Worm (Caenorhabditis elegans) whole organism, L1 larva: ENCODE data around the gene Y43F8C.16.

ENCODE experiments used
- C16A3.4 ChIP-seq: fragments of 150-350 bp; optimal IDR thresholded peaks from 2 replicates; lab custom pipeline; 2014; ENCODE audit warnings: missing biosample characterization, missing genetic modification characterization
- C34B4.2 ChIP-seq: sonication (generic microtip); optimal IDR thresholded peaks from 2 replicates; lab custom pipeline; 2017; ENCODE audit warnings: mild to moderate bottlenecking, missing genetic modification characterization, missing compliant biosample characterization
- Y116A8C.19 ChIP-seq: sonication (generic microtip); optimal IDR thresholded peaks from 2 replicates; lab custom pipeline; 2016; ENCODE audit warnings: missing compliant biosample characterization, missing genetic modification characterization, borderline replicate concordance
- alr-1 ChIP-seq: fragments of 200-800 bp; sonication (Bioruptor generic); optimal IDR thresholded peaks from 2 replicates; lab custom pipeline; 2018; ENCODE audit warnings: borderline replicate concordance, mild to moderate bottlenecking, missing genetic modification characterization, missing compliant biosample characterization
- blmp-1 ChIP-seq: fragments of 150-350 bp; optimal IDR thresholded peaks from 2 replicates; lab custom pipeline; 2014; ENCODE audit warnings: missing biosample characterization, missing genetic modification characterization
- ceh-63 ChIP-seq: fragments of 200-800 bp; sonication (Bioruptor generic); optimal IDR thresholded peaks from 2 replicates; lab custom pipeline; 2018; ENCODE audit warnings: mild to moderate bottlenecking, missing genetic modification characterization, missing compliant biosample characterization
- ceh-82 ChIP-seq, 3 experiments: fragments of 150-350 bp in 1 of 3; sonication (generic microtip) in 2 of 3; optimal IDR thresholded peaks; 2 replicates each; lab custom pipeline; 2014 to 2017; ENCODE audit warnings: missing biosample characterization in 3 of 3, missing genetic modification characterization in 3 of 3
- ceh-90 ChIP-seq: sonication (generic microtip); optimal IDR thresholded peaks from 2 replicates; lab custom pipeline; 2016; ENCODE audit warnings: missing genetic modification characterization, missing compliant biosample characterization
- dpl-1 ChIP-seq, 3 experiments: fragments of 150-350 bp in 2 of 3; sonication (generic microtip) in 1 of 3; optimal IDR thresholded peaks; 2 replicates each; lab custom pipeline; 2014 to 2017; ENCODE audit warnings: missing biosample characterization in 3 of 3, missing genetic modification characterization in 3 of 3, missing genetic modification reagents in 3 of 3
- efl-1 ChIP-seq, 4 experiments: fragments of 150-350 bp; optimal IDR thresholded peaks in 3 of 4; peaks in 1 of 4; 1 replicate in 1 of 4; 2 replicates in 3 of 4; lab custom pipeline; 2014; ENCODE audit warnings: missing biosample characterization in 2 of 4, missing genetic modification characterization in 2 of 4, missing genetic modification reagents in 2 of 4
- efl-3 ChIP-seq: fragments of 200-800 bp; sonication (Bioruptor generic); optimal IDR thresholded peaks from 2 replicates; lab custom pipeline; 2018; ENCODE audit warnings: mild to moderate bottlenecking, missing genetic modification characterization, missing compliant biosample characterization
- egl-27 ChIP-seq, 2 experiments: fragments of 150-350 bp in 1 of 2; sonication (generic microtip); optimal IDR thresholded peaks; 3 replicates each; lab custom pipeline; 2017 to 2018; ENCODE audit warnings: missing biosample characterization in 2 of 2, missing genetic modification characterization in 2 of 2, missing genetic modification reagents in 2 of 2
- fkh-4 ChIP-seq: sonication (generic microtip); optimal IDR thresholded peaks from 2 replicates; lab custom pipeline; 2016; ENCODE audit warnings: missing compliant biosample characterization, missing genetic modification characterization, borderline replicate concordance
- hlh-17 ChIP-seq: fragments of 200-800 bp; sonication (Bioruptor generic); optimal IDR thresholded peaks from 2 replicates; lab custom pipeline; 2018; ENCODE audit warnings: missing genetic modification characterization, mild to moderate bottlenecking, missing compliant biosample characterization, moderate library complexity, borderline replicate concordance
- irx-1 ChIP-seq: sonication (generic microtip); optimal IDR thresholded peaks from 2 replicates; lab custom pipeline; 2016; ENCODE audit warnings: missing genetic modification characterization, missing compliant biosample characterization
- isw-1 ChIP-seq: fragments of 200-800 bp; sonication (Bioruptor generic); IDR thresholded peaks from 2 replicates; pipeline ENCODE4 v1.3.6; 2022; ENCODE audit warnings: missing genetic modification characterization, missing compliant biosample characterization
- jun-1 ChIP-seq: fragments of 150-350 bp; optimal IDR thresholded peaks from 2 replicates; lab custom pipeline; 2014; ENCODE audit warnings: missing biosample characterization, missing genetic modification reagents, missing genetic modification characterization
- lin-14 ChIP-seq: fragments of 200-800 bp; sonication (Bioruptor generic); optimal IDR thresholded peaks from 2 replicates; lab custom pipeline; 2018; ENCODE audit warnings: mild to moderate bottlenecking, missing genetic modification characterization, moderate library complexity, missing compliant biosample characterization
- lin-35 ChIP-seq, 2 experiments: fragments of 150-350 bp; optimal IDR thresholded peaks; 2 replicates each; lab custom pipeline; 2014; ENCODE audit warnings: missing biosample characterization in 2 of 2, missing genetic modification characterization in 2 of 2, missing genetic modification reagents in 2 of 2
- mdl-1 ChIP-seq, 2 experiments: fragments of 150-350 bp; optimal IDR thresholded peaks; 2 replicates each; lab custom pipeline; 2014 to 2017; ENCODE audit warnings: missing biosample characterization in 2 of 2, missing genetic modification characterization in 2 of 2, inconsistent platforms in 1 of 2
- mef-2 ChIP-seq: fragments of 150-350 bp; optimal IDR thresholded peaks from 2 replicates; lab custom pipeline; 2014; ENCODE audit warnings: missing biosample characterization, missing genetic modification characterization
- mep-1 ChIP-seq: fragments of 150-350 bp; optimal IDR thresholded peaks from 2 replicates; lab custom pipeline; 2014; ENCODE audit warnings: missing biosample characterization, missing genetic modification characterization
- nhr-12 ChIP-seq: sonication (generic microtip); optimal IDR thresholded peaks from 2 replicates; lab custom pipeline; 2017; ENCODE audit warnings: missing biosample characterization, missing genetic modification characterization
- nhr-47 ChIP-seq: sonication (generic microtip); optimal IDR thresholded peaks from 2 replicates; lab custom pipeline; 2016; ENCODE audit warnings: mild to moderate bottlenecking, missing genetic modification characterization, moderate library complexity, missing compliant biosample characterization
- nhr-77 ChIP-seq: fragments of 150-350 bp; optimal IDR thresholded peaks from 2 replicates; lab custom pipeline; 2014; ENCODE audit warnings: missing biosample characterization, missing genetic modification characterization
- nhr-84 ChIP-seq: sonication (generic microtip); optimal IDR thresholded peaks from 2 replicates; lab custom pipeline; 2017; ENCODE audit warnings: missing biosample characterization, missing genetic modification characterization
- nhr-90 ChIP-seq: sonication (generic microtip); optimal IDR thresholded peaks from 2 replicates; lab custom pipeline; 2016; ENCODE audit warnings: mild to moderate bottlenecking, missing genetic modification characterization, missing compliant biosample characterization; ENCODE audit not compliant: poor library complexity
- skn-1 ChIP-seq: fragments of 150-350 bp; optimal IDR thresholded peaks from 2 replicates; lab custom pipeline; 2014; ENCODE audit warnings: missing biosample characterization, missing genetic modification characterization
- sptf-1 ChIP-seq: fragments of 150-350 bp; optimal IDR thresholded peaks from 2 replicates; lab custom pipeline; 2014; ENCODE audit warnings: missing biosample characterization, missing genetic modification characterization
- swsn-7 ChIP-seq: sonication (generic microtip); optimal IDR thresholded peaks from 2 replicates; lab custom pipeline; 2016; ENCODE audit warnings: missing genetic modification characterization, missing compliant biosample characterization
- tbx-2 ChIP-seq: sonication (generic microtip); optimal IDR thresholded peaks from 2 replicates; lab custom pipeline; 2016; ENCODE audit warnings: missing genetic modification characterization, missing compliant biosample characterization
- unc-30 ChIP-seq: sonication (generic microtip); optimal IDR thresholded peaks from 2 replicates; lab custom pipeline; 2017; ENCODE audit warnings: missing biosample characterization, missing genetic modification characterization
- unc-86 ChIP-seq: sonication (generic microtip); optimal IDR thresholded peaks from 2 replicates; lab custom pipeline; 2016; ENCODE audit warnings: missing genetic modification characterization, missing compliant biosample characterization
- unc-98 ChIP-seq: fragments of 200-800 bp; sonication (Bioruptor generic); IDR thresholded peaks from 2 replicates; pipeline ENCODE4 v1.3.6; 2022; ENCODE audit warnings: missing genetic modification characterization, missing compliant biosample characterization
- vab-15 ChIP-seq: sonication (generic microtip); optimal IDR thresholded peaks from 2 replicates; lab custom pipeline; 2017; ENCODE audit warnings: missing genotype, mild to moderate bottlenecking, missing genetic modification characterization, missing compliant biosample characterization

The Y43F8C.16 gene

DNA sequence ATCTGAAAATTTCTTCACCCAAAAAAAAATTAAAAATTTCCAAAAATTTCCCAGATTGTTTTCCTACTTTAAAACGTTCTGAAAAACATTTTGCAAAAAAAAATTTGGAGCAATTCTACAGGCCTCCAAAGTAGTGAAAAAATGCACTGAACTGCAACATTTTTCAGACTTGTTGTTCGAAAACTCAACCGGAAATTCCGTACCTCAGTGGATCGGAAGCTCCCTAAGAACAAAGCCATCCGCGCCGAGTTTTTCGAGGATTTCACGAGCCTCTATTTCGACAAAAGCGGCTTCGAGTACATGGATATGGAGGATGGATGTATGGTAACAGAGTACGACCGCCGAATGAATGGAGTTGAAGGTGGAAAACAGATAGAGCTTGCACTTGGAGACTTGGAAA is 22.8 kb upstream of the Y43F8C.16 start, which contains the start of gene fbxa-131:
Gene fbxa-131, plus strand, starts transcription at position 301 of the 400 bp plus-strand sequence.
- TF ChIP-seq C34B4.2 (no peak), nhr-84 (tag; lab: Kevin White, UChicago) (no peak), lin-35 (GFP tag; optimal IDR thresholded peaks at IDR 0.05; lab: Kevin White, UChicago) (no peak), jun-1 (no peak), nhr-90 (tag; lab: Kevin White, UChicago) (no peak), egl-27 (tag; optimal IDR thresholded peaks at IDR 0.05; lab: Kevin White, UChicago) (no peak), vab-15 (no peak), lin-14 (GFP tag; lab: Kevin White, UChicago) (no peak), ceh-63 (GFP tag; lab: Kevin White, UChicago) (no peak), C16A3.4 (no peak), nhr-12 (no peak), mdl-1 (tag; optimal IDR thresholded peaks at IDR 0.05; lab: Kevin White, UChicago) (no peak), ceh-82 (tag; optimal IDR thresholded peaks at IDR 0.05; lab: Kevin White, UChicago) (no peak), Y116A8C.19 (tag; lab: Kevin White, UChicago) (no peak), skn-1 (no peak), unc-30 (no peak), unc-86 (tag; lab: Kevin White, UChicago) (no peak), mef-2 (tag; lab: Kevin White, UChicago) (no peak)

DNA sequence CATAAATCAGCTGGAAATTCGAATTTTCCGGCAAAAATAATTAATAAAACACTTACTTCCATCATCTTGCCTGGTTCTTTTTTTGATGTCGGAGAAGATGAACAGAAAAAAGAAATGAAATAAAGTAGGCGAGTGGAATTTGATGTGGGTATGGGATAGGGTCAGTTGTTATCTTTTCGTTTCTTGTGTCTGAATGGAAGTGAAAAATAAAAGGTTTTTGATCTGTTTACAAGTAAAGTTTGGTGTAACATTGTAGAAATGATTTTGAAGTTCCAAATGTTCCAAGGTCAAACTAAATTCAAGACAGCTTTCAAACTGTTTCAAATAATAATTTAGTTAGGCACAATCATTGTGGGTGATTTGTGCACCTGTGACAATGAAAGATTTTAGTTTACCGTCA is 22.1 kb upstream of the Y43F8C.16 start, which contains the start of gene W04E12.7:
Gene W04E12.7, minus strand, starts transcription at position 101 of the 400 bp plus-strand sequence.
- TF ChIP-seq mep-1: no peak
- no peak for TF ChIP-seq tbx-2
- no peak for TF ChIP-seq hlh-17 (GFP tag; lab: Kevin White, UChicago)
- TF ChIP-seq sptf-1: no peak
- TF ChIP-seq dpl-1 (GFP tag; optimal IDR thresholded peaks at IDR 0.05; lab: Kevin White, UChicago): no peak
- no peak for TF ChIP-seq ceh-82 (tag; optimal IDR thresholded peaks at IDR 0.05; lab: Kevin White, UChicago)

DNA sequence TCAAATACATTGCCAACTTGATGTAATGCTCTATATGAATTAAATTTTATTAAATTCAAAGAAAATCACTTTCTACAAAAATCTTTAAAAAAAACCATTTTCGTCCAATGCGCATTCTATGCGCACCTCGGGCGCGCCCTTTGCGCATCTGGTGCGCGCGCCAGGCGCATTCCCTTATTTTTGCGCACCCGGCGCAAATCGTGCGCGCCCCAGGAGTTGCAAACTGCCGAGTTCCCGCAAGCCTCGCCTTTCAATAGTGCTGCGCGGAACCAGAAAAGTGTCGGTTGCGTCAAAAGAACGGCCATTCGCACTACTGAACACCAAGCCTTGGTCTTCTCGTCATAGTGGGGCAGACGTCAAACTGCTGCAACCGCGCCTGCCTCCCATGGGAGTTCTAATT is 18.4 kb upstream of the Y43F8C.16 start:
- TF ChIP-seq irx-1 (tag; lab: Kevin White, UChicago) (no peak), efl-1 (optimal IDR thresholded peaks at IDR 0.05; lab: Kevin White, UChicago) (no peak), efl-1 (GFP tag; optimal IDR thresholded peaks at IDR 0.05 in 1 of 2; lab: Kevin White, UChicago) (peak in 1 of 2 experiments; percentile 6)

DNA sequence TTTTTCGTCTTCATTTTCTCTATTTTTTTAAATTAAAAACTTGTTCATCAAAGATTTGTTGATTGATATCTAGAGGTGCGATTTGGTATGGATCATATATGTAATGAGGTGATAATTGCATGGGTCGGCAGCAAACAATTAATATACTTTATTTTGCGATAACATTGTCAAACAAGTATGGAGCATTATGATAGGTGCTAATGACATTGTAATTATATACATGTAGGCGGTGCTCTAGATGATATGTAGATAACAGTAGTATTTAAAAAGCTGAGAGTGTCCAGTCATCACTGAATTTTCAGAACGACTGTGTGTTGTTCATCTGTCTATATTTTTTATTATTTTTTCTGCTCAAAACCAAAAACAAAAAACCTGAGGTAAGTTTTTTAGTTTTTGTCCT is 15.0 kb upstream of the Y43F8C.16 start, which contains the start of gene Y116F11A.1:
Gene Y116F11A.1, plus strand, starts transcription at position 301 of the 400 bp plus-strand sequence.
- no peak for TF ChIP-seq isw-1 (GFP tag; lab: Robert Waterston, UW)
- TF ChIP-seq hlh-17 (GFP tag; lab: Kevin White, UChicago): no peak
- no peak for TF ChIP-seq C16A3.4
- no peak for TF ChIP-seq nhr-84 (tag; lab: Kevin White, UChicago)
- TF ChIP-seq alr-1 (tag; lab: Kevin White, UChicago): no peak
- TF ChIP-seq fkh-4: no peak
- no peak for TF ChIP-seq unc-30
- TF ChIP-seq vab-15: no peak
- no peak for TF ChIP-seq Y116A8C.19 (tag; lab: Kevin White, UChicago)
- TF ChIP-seq swsn-7 (tag; lab: Kevin White, UChicago): no peak
- no peak for TF ChIP-seq unc-98 (GFP tag; lab: Robert Waterston, UW)
- TF ChIP-seq skn-1: no peak
- no peak for TF ChIP-seq nhr-77
- TF ChIP-seq blmp-1: no peak
- TF ChIP-seq efl-3: no peak
- TF ChIP-seq ceh-90 (tag; lab: Kevin White, UChicago): no peak
- TF ChIP-seq nhr-47 (tag; lab: Kevin White, UChicago): no peak
- no peak for TF ChIP-seq sptf-1
- TF ChIP-seq, all 84 proteins: peak for 0
